Worm (Caenorhabditis elegans) whole organism, early embryonic: ENCODE measurements around the gene rps-13.

ENCODE experiments used
- B0310.2 ChIP-seq: sonication (generic microtip); optimal IDR thresholded peaks from 2 replicates; lab custom pipeline; 2016; ENCODE audit warnings: mild to moderate bottlenecking, missing genetic modification characterization, missing compliant biosample characterization
- F13C5.2 ChIP-seq: sonication (generic microtip); optimal IDR thresholded peaks from 2 replicates; lab custom pipeline; 2017; ENCODE audit warnings: mild to moderate bottlenecking, missing genetic modification characterization, inconsistent platforms, missing compliant biosample characterization
- aly-1 ChIP-seq: sonication (generic microtip); optimal IDR thresholded peaks from 2 replicates; lab custom pipeline; 2016; ENCODE audit warnings: missing genetic modification characterization, missing compliant biosample characterization
- ama-1 ChIP-seq: fragments of 150-350 bp; optimal IDR thresholded peaks from 2 replicates; lab custom pipeline; 2014
- ceh-13 ChIP-seq: fragments of 200-800 bp; sonication (Bioruptor generic); optimal IDR thresholded peaks from 2 replicates; lab custom pipeline; 2018; ENCODE audit warnings: mild to moderate bottlenecking, missing genetic modification characterization, missing compliant biosample characterization
- ceh-36 ChIP-seq: sonication (generic microtip); optimal IDR thresholded peaks from 2 replicates; lab custom pipeline; 2016; ENCODE audit warnings: missing genetic modification characterization, inconsistent platforms, missing compliant biosample characterization
- ets-7 ChIP-seq: sonication (generic microtip); optimal IDR thresholded peaks from 2 replicates; lab custom pipeline; 2016; ENCODE audit warnings: missing genotype, missing genetic modification characterization, missing compliant biosample characterization
- flt-1 ChIP-seq: fragments of 200-800 bp; sonication (Bioruptor generic); IDR thresholded peaks from 2 replicates; pipeline ENCODE4 v1.3.6; 2022; ENCODE audit warnings: missing genetic modification characterization, missing compliant biosample characterization
- hmbx-1 ChIP-seq: sonication (generic microtip); optimal IDR thresholded peaks from 2 replicates; lab custom pipeline; 2016; ENCODE audit warnings: mild to moderate bottlenecking, missing genetic modification characterization, missing compliant biosample characterization
- hmg-4 ChIP-seq: fragments of 200-800 bp; sonication (Bioruptor generic); optimal IDR thresholded peaks from 2 replicates; lab custom pipeline; 2018; ENCODE audit warnings: mild to moderate bottlenecking, missing genetic modification characterization, missing compliant biosample characterization
- hnd-1 ChIP-seq: sonication (generic microtip); optimal IDR thresholded peaks from 2 replicates; lab custom pipeline; 2016; ENCODE audit warnings: missing genetic modification characterization, missing compliant biosample characterization
- pes-1 ChIP-seq: fragments of 200-800 bp; sonication (Bioruptor generic); IDR thresholded peaks from 2 replicates; pipeline ENCODE4 v1.3.6; 2022; ENCODE audit warnings: missing genetic modification reagents, missing genetic modification characterization, missing compliant biosample characterization
- scrt-1 ChIP-seq: fragments of 200-800 bp; sonication (Bioruptor generic); IDR thresholded peaks from 2 replicates; pipeline ENCODE4 v1.3.6; 2022; ENCODE audit warnings: missing genetic modification characterization, missing compliant biosample characterization
- sea-1 ChIP-seq: fragments of 200-800 bp; sonication (Bioruptor generic); conservative IDR thresholded peaks from 2 replicates; pipeline ENCODE4 v1.3.6; 2022; ENCODE audit warnings: missing genetic modification characterization, missing compliant biosample characterization
- tbx-11 ChIP-seq: fragments of 200-800 bp; sonication (Bioruptor generic); IDR thresholded peaks from 2 replicates; pipeline ENCODE4 v1.3.6; 2022; ENCODE audit warnings: missing genetic modification characterization, missing compliant biosample characterization
- tbx-37 ChIP-seq: fragments of 200-800 bp; sonication (Bioruptor generic); conservative IDR thresholded peaks from 2 replicates; pipeline ENCODE4 v1.3.6; 2022; ENCODE audit warnings: missing genetic modification reagents, missing genetic modification characterization, missing compliant biosample characterization
- tra-4 ChIP-seq: sonication (generic microtip); optimal IDR thresholded peaks from 2 replicates; lab custom pipeline; 2017; ENCODE audit warnings: missing genetic modification characterization, missing compliant biosample characterization

The rps-13 gene

ce11 chrIII:6380472-6380871 is 5.7 kb upstream of the rps-13 start, which contains the start of gene C16A3.5:
C16A3.5 (plus strand) TSS chrIII:6380772.
- no peak for TF ChIP-seq pes-1 (GFP tag; lab: Robert Waterston, UW)
- TF ChIP-seq ceh-13 (GFP tag; lab: Kevin White, UChicago): no peak
- TF ChIP-seq aly-1 (tag; lab: Kevin White, UChicago): no peak
- TF ChIP-seq flt-1 (GFP tag; lab: Robert Waterston, UW): no peak
- TF ChIP-seq hnd-1 (tag; lab: Kevin White, UChicago): no peak

- TF ChIP-seq ama-1 (lab: Kevin White, UChicago): peak; percentile 82
- TF ChIP-seq hmg-4: no peak
- peak; percentile 9 for TF ChIP-seq F13C5.2
Observed at ce11 chrIII:6379129-6379528, 4.3 kb upstream of the rps-13 start, which contains the start of gene C16A3.6. C16A3.6 (plus strand) TSS chrIII:6379212.

DNA sequence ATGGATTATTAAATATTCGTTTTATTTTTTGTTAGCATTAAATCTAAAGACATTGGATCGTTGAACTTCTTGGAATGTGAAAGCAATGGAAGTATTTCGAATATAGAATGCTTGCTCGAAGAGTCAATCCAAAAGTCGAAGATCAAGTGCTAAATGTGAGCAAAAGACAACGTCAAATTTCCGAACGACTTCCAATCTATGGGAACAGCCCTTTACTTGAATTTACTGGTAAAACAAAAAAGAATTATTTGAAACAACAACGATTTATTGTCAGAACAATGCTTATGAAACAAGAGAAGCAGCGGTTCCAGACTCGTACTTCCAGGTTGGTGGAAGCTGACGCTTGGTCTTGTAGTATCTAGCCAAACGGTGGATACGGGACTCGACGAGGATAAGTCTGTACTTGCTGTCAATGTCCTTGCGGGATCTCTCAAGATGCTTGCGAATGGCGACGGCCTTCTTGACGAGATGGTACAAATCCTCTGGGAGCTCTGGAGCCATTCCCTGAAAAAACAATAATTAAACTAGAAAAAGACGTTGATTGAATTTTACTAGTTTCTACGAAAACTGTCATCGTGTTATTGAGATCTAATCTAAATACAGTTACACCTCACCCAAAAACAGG is 835 bp downstream of the rps-13 start:
- TF ChIP-seq F13C5.2: no peak
- no peak for TF ChIP-seq tbx-11 (GFP tag; lab: Robert Waterston, UW)
- no peak for TF ChIP-seq aly-1 (tag; lab: Kevin White, UChicago)
- no peak for TF ChIP-seq scrt-1 (GFP tag; lab: Robert Waterston, UW)

DNA sequence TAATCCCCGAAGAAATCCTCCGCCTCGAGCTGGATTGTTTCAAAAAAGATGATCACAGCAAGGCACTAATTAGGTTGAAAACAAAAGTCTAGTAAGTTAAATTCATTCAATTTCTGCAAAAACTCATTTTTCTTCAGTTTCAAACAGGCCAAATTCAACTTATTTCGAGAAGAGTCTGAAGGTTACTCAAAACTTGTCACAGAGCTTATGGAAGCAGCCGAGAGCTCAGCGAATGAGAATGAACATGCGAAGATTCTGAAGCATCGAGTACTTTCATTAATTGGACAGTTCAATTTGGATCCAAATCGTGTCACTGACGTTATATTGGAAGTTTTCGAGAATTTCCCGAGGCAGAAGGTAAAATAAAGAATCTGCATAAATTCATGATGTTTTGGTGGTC is 6.3 kb downstream of the rps-13 start:
- TF ChIP-seq tbx-11 (GFP tag; lab: Robert Waterston, UW) (no peak), hmbx-1 (tag; lab: Kevin White, UChicago) (no peak), hnd-1 (tag; lab: Kevin White, UChicago) (no peak), sea-1 (no peak), tra-4 (no peak), ets-7 (tag; lab: Kevin White, UChicago) (no peak), aly-1 (tag; lab: Kevin White, UChicago) (no peak), hmg-4 (no peak), F13C5.2 (no peak), ceh-36 (tag; lab: Kevin White, UChicago) (no peak), ceh-13 (GFP tag; lab: Kevin White, UChicago) (no peak), pes-1 (GFP tag; lab: Robert Waterston, UW) (no peak), B0310.2 (no peak), scrt-1 (GFP tag; lab: Robert Waterston, UW) (no peak), flt-1 (GFP tag; lab: Robert Waterston, UW) (no peak), tbx-37 (GFP tag; lab: Robert Waterston, UW) (no peak)

DNA sequence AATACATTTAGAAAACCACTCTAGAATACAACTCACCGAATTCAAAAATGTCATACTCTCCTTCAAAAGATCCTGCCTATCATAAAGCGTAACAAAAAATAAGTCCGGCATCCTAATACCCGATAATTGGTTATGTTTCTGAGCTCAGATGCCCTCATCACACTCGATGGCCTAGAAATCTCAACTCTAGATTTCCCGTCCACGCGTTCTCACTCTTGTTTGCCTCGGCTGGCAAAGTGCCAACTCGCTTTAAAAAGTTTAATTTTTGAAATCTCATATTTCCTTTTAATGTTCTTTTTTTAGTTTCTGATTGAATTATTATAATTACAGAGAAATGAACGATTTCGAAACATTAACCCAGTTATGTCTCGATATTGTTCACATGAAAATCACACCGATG is 7.1 kb downstream of the rps-13 start, which contains the start of the genes C56G2.15 and thoc-2:
Gene C56G2.15, minus strand, starts transcription at position 188 of the 400 bp plus-strand sequence.
Gene thoc-2, plus strand, starts transcription at position 331 of the 400 bp plus-strand sequence.
- TF ChIP-seq hnd-1 (tag; lab: Kevin White, UChicago): no peak

ce11 chrIII:6364395-6364794 is 10.4 kb downstream of the rps-13 start:
- no peak for TF ChIP-seq hnd-1 (tag; lab: Kevin White, UChicago)
- TF ChIP-seq scrt-1 (GFP tag; lab: Robert Waterston, UW): no peak
- no peak for TF ChIP-seq tbx-11 (GFP tag; lab: Robert Waterston, UW)
- no peak for TF ChIP-seq hmg-4
- no peak for TF ChIP-seq tra-4
- TF ChIP-seq B0310.2: no peak
- TF ChIP-seq ets-7 (tag; lab: Kevin White, UChicago): no peak
- no peak for TF ChIP-seq hmbx-1 (tag; lab: Kevin White, UChicago)
- no peak for TF ChIP-seq pes-1 (GFP tag; lab: Robert Waterston, UW)
- TF ChIP-seq tbx-37 (GFP tag; lab: Robert Waterston, UW): no peak
- TF ChIP-seq F13C5.2: no peak
- no peak for TF ChIP-seq aly-1 (tag; lab: Kevin White, UChicago)

DNA sequence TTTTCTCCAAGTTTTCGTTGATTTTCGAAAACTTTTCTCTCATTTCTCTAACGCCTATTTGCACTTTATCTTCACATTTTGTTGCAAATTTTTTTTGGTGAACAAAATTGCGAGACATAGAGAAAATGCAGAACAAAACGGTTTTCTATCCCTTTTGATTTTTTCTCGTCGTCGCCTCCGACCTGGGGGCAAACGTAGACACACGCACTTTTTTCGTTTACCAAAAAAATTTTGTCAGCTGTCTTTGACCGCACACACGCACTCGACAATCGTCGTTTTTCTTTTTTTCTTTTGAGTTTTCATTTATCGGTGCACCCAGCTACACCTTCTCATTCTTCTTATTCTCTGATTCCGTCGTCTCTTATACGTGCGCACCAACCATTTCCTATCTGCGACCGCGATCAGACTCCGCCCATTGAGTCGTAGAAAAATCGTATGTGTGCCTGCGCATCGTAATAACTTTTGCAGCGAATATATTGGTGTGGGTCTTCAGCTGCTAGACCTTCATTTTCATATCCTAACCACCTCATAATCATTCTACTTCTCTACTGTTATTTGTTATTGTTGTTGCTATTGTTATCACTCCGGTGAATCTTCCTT is 12.4 kb downstream of the rps-13 start:
- no peak for TF ChIP-seq tra-4
- TF ChIP-seq hnd-1 (tag; lab: Kevin White, UChicago): no peak
- no peak for TF ChIP-seq scrt-1 (GFP tag; lab: Robert Waterston, UW)
- no peak for TF ChIP-seq aly-1 (tag; lab: Kevin White, UChicago)
- no peak for TF ChIP-seq pes-1 (GFP tag; lab: Robert Waterston, UW)
- TF ChIP-seq ceh-13 (GFP tag; lab: Kevin White, UChicago): no peak

DNA sequence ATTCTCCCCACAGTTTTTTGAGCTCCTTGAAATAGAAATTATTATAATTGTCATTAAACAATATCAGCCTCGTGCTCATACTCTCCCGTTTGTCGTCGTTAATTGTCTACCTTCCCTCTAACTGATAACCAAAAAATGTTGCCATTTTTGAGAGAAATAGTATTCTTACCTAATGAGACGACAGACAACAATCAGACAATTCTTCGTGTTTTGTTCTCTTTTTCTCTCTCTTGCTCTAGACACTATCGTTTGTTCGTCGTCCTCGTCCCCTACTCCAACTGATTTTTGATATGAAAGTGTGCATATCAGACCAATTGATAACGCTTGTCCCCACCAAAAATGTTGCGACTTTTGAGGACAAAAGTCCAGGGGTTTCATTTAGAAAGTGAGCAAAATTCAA is 13.2 kb downstream of the rps-13 start:
- no peak for TF ChIP-seq sea-1
- no peak for TF ChIP-seq aly-1 (tag; lab: Kevin White, UChicago)
- TF ChIP-seq ama-1 (lab: Kevin White, UChicago): no peak
- no peak for TF ChIP-seq ceh-13 (GFP tag; lab: Kevin White, UChicago)
- no peak for TF ChIP-seq hnd-1 (tag; lab: Kevin White, UChicago)
- TF ChIP-seq B0310.2: no peak
- TF ChIP-seq hmg-4: no peak
- TF ChIP-seq ets-7 (tag; lab: Kevin White, UChicago): no peak

DNA sequence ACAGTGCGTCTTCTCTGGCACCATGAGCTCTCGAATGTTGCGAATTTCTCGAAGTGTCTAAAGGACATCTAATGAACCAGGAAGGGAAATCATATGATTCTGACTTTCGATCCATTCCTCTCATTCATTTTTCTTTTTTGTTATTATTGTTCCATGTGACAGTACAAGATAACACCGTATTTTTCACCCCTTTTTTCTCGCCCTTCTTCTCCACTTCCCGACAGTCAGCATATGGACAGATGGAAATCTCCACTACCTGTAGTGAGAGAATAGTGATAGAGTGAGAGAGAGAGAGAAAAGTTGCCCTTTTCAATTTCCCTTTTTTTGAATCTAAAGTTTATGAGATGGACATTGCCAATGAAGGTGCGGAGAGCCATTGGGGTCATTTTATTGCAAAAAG is 14.0 kb downstream of the rps-13 start:
- TF ChIP-seq aly-1 (tag; lab: Kevin White, UChicago): no peak
- no peak for TF ChIP-seq scrt-1 (GFP tag; lab: Robert Waterston, UW)
- TF ChIP-seq hmbx-1 (tag; lab: Kevin White, UChicago): no peak
- no peak for TF ChIP-seq tbx-37 (GFP tag; lab: Robert Waterston, UW)
- TF ChIP-seq sea-1: no peak
- no peak for TF ChIP-seq ets-7 (tag; lab: Kevin White, UChicago)
- no peak for TF ChIP-seq flt-1 (GFP tag; lab: Robert Waterston, UW)
- no peak for TF ChIP-seq pes-1 (GFP tag; lab: Robert Waterston, UW)
- no peak for TF ChIP-seq hnd-1 (tag; lab: Kevin White, UChicago)
- TF ChIP-seq F13C5.2: no peak
- no peak for TF ChIP-seq ama-1 (lab: Kevin White, UChicago)
- no peak for TF ChIP-seq hmg-4
- no peak for TF ChIP-seq tra-4
- TF ChIP-seq ceh-13 (GFP tag; lab: Kevin White, UChicago): no peak
- TF ChIP-seq tbx-11 (GFP tag; lab: Robert Waterston, UW): no peak
- no peak for TF ChIP-seq ceh-36 (tag; lab: Kevin White, UChicago)
- TF ChIP-seq B0310.2: no peak
